Worm (Caenorhabditis elegans) whole organism, L1 larva: ENCODE measurements around the gene prk-1.
A peak's percentile ranks its signal among the peaks of the same experiment; 100 is the strongest.

Source experiments
- C34B4.2 ChIP-seq: sonication (generic microtip); optimal IDR thresholded peaks from 2 replicates; lab custom pipeline; 2017; ENCODE audit warnings: mild to moderate bottlenecking, missing genetic modification characterization, missing compliant biosample characterization
- Y116A8C.19 ChIP-seq: sonication (generic microtip); optimal IDR thresholded peaks from 2 replicates; lab custom pipeline; 2016; ENCODE audit warnings: missing compliant biosample characterization, missing genetic modification characterization, borderline replicate concordance
- aha-1 ChIP-seq: fragments of 150-350 bp; optimal IDR thresholded peaks from 2 replicates; lab custom pipeline; 2014; ENCODE audit warnings: missing biosample characterization, missing genetic modification characterization
- ama-1 ChIP-seq: fragments of 150-350 bp; optimal IDR thresholded peaks from 2 replicates; lab custom pipeline; 2014
- blmp-1 ChIP-seq: fragments of 150-350 bp; optimal IDR thresholded peaks from 2 replicates; lab custom pipeline; 2014; ENCODE audit warnings: missing biosample characterization, missing genetic modification characterization
- ceh-63 ChIP-seq: fragments of 200-800 bp; sonication (Bioruptor generic); optimal IDR thresholded peaks from 2 replicates; lab custom pipeline; 2018; ENCODE audit warnings: mild to moderate bottlenecking, missing genetic modification characterization, missing compliant biosample characterization
- dpl-1 ChIP-seq, 3 experiments: fragments of 150-350 bp in 2 of 3; sonication (generic microtip) in 1 of 3; optimal IDR thresholded peaks; 2 replicates each; lab custom pipeline; 2014 to 2017; ENCODE audit warnings: missing biosample characterization in 3 of 3, missing genetic modification characterization in 3 of 3, missing genetic modification reagents in 3 of 3
- dsc-1 ChIP-seq: sonication (generic microtip); optimal IDR thresholded peaks from 2 replicates; lab custom pipeline; 2016; ENCODE audit warnings: mild to moderate bottlenecking, missing genetic modification characterization, missing compliant biosample characterization
- efl-3 ChIP-seq: fragments of 200-800 bp; sonication (Bioruptor generic); optimal IDR thresholded peaks from 2 replicates; lab custom pipeline; 2018; ENCODE audit warnings: mild to moderate bottlenecking, missing genetic modification characterization, missing compliant biosample characterization
- elt-2 ChIP-seq: sonication (generic microtip); optimal IDR thresholded peaks from 2 replicates; lab custom pipeline; 2016; ENCODE audit warnings: missing genetic modification characterization, mild to moderate bottlenecking, inconsistent platforms, missing compliant biosample characterization, missing genetic modification reagents
- elt-3 ChIP-seq, 6 experiments: fragments of 150-350 bp in 1 of 6; sonication (generic microtip); optimal IDR thresholded peaks; 2 replicates each; lab custom pipeline; 2017 to 2018; ENCODE audit warnings: missing biosample characterization in 6 of 6, missing genetic modification characterization in 6 of 6, inconsistent platforms in 1 of 6
- ets-5 ChIP-seq: fragments of 200-800 bp; sonication (Bioruptor generic); IDR thresholded peaks from 2 replicates; pipeline ENCODE4 v1.3.6; 2022; ENCODE audit warnings: missing genetic modification characterization, missing compliant biosample characterization
- fkh-4 ChIP-seq: sonication (generic microtip); optimal IDR thresholded peaks from 2 replicates; lab custom pipeline; 2016; ENCODE audit warnings: missing compliant biosample characterization, missing genetic modification characterization, borderline replicate concordance
- fkh-8 ChIP-seq: sonication (generic microtip); optimal IDR thresholded peaks from 2 replicates; lab custom pipeline; 2016; ENCODE audit warnings: mild to moderate bottlenecking, missing genetic modification characterization, missing compliant biosample characterization
- grh-1 ChIP-seq: fragments of 200-800 bp; sonication (Bioruptor generic); IDR thresholded peaks from 2 replicates; pipeline ENCODE4 v1.3.6; 2022; ENCODE audit warnings: missing genetic modification reagents, missing genetic modification characterization, missing compliant biosample characterization
- hlh-17 ChIP-seq: fragments of 200-800 bp; sonication (Bioruptor generic); optimal IDR thresholded peaks from 2 replicates; lab custom pipeline; 2018; ENCODE audit warnings: missing genetic modification characterization, mild to moderate bottlenecking, missing compliant biosample characterization, moderate library complexity, borderline replicate concordance
- hlh-4 ChIP-seq: sonication (generic microtip); optimal IDR thresholded peaks from 2 replicates; lab custom pipeline; 2016; ENCODE audit warnings: mild to moderate bottlenecking, missing genetic modification characterization, missing compliant biosample characterization
- hpl-2 ChIP-seq: fragments of 150-350 bp; optimal IDR thresholded peaks from 2 replicates; lab custom pipeline; 2014; ENCODE audit warnings: missing biosample characterization, missing genetic modification reagents, missing genetic modification characterization
- irx-1 ChIP-seq: sonication (generic microtip); optimal IDR thresholded peaks from 2 replicates; lab custom pipeline; 2016; ENCODE audit warnings: missing genetic modification characterization, missing compliant biosample characterization
- isw-1 ChIP-seq: fragments of 200-800 bp; sonication (Bioruptor generic); IDR thresholded peaks from 2 replicates; pipeline ENCODE4 v1.3.6; 2022; ENCODE audit warnings: missing genetic modification characterization, missing compliant biosample characterization
- jun-1 ChIP-seq: fragments of 150-350 bp; optimal IDR thresholded peaks from 2 replicates; lab custom pipeline; 2014; ENCODE audit warnings: missing biosample characterization, missing genetic modification reagents, missing genetic modification characterization
- lin-15B ChIP-seq: fragments of 150-350 bp; sonication (generic microtip); optimal IDR thresholded peaks from 3 replicates; lab custom pipeline; 2014; ENCODE audit warnings: missing biosample characterization, missing genetic modification characterization
- lin-35 ChIP-seq, 2 experiments: fragments of 150-350 bp; optimal IDR thresholded peaks; 2 replicates each; lab custom pipeline; 2014; ENCODE audit warnings: missing biosample characterization in 2 of 2, missing genetic modification characterization in 2 of 2, missing genetic modification reagents in 2 of 2
- lir-3 ChIP-seq: sonication (generic microtip); optimal IDR thresholded peaks from 2 replicates; lab custom pipeline; 2016; ENCODE audit warnings: mild to moderate bottlenecking, missing genetic modification characterization, moderate library complexity, missing compliant biosample characterization; ENCODE audit not compliant: poor library complexity
- mab-9 ChIP-seq: fragments of 200-800 bp; sonication (Bioruptor generic); IDR thresholded peaks from 2 replicates; pipeline ENCODE4 v1.3.6; 2022; ENCODE audit warnings: missing genetic modification reagents, missing genetic modification characterization, missing compliant biosample characterization
- mep-1 ChIP-seq: fragments of 150-350 bp; optimal IDR thresholded peaks from 2 replicates; lab custom pipeline; 2014; ENCODE audit warnings: missing biosample characterization, missing genetic modification characterization
- nhr-12 ChIP-seq: sonication (generic microtip); optimal IDR thresholded peaks from 2 replicates; lab custom pipeline; 2017; ENCODE audit warnings: missing biosample characterization, missing genetic modification characterization
- nhr-19 ChIP-seq: fragments of 200-800 bp; sonication (Bioruptor generic); conservative IDR thresholded peaks from 2 replicates; pipeline ENCODE4 v1.3.6; 2022; ENCODE audit warnings: missing genetic modification characterization, missing compliant biosample characterization
- nhr-237 ChIP-seq: fragments of 150-350 bp; optimal IDR thresholded peaks from 2 replicates; lab custom pipeline; 2014; ENCODE audit warnings: missing biosample characterization, missing genetic modification characterization
- nhr-71 ChIP-seq: sonication (generic microtip); optimal IDR thresholded peaks from 2 replicates; lab custom pipeline; 2016; ENCODE audit warnings: mild to moderate bottlenecking, missing genetic modification characterization, moderate library complexity, missing compliant biosample characterization
- nhr-77 ChIP-seq: fragments of 150-350 bp; optimal IDR thresholded peaks from 2 replicates; lab custom pipeline; 2014; ENCODE audit warnings: missing biosample characterization, missing genetic modification characterization
- nhr-84 ChIP-seq: sonication (generic microtip); optimal IDR thresholded peaks from 2 replicates; lab custom pipeline; 2017; ENCODE audit warnings: missing biosample characterization, missing genetic modification characterization
- nhr-90 ChIP-seq: sonication (generic microtip); optimal IDR thresholded peaks from 2 replicates; lab custom pipeline; 2016; ENCODE audit warnings: mild to moderate bottlenecking, missing genetic modification characterization, missing compliant biosample characterization; ENCODE audit not compliant: poor library complexity
- pag-3 ChIP-seq: sonication (generic microtip); optimal IDR thresholded peaks from 2 replicates; lab custom pipeline; 2017; ENCODE audit warnings: missing genetic modification characterization, mild to moderate bottlenecking, missing compliant biosample characterization, antibody characterized with exemption, borderline replicate concordance; ENCODE audit not compliant: insufficient read depth
- pax-3 ChIP-seq: fragments of 200-800 bp; sonication (Bioruptor generic); optimal IDR thresholded peaks from 2 replicates; lab custom pipeline; 2018; ENCODE audit warnings: mild to moderate bottlenecking, missing genetic modification characterization, moderate library complexity, missing compliant biosample characterization
- skn-1 ChIP-seq: fragments of 150-350 bp; optimal IDR thresholded peaks from 2 replicates; lab custom pipeline; 2014; ENCODE audit warnings: missing biosample characterization, missing genetic modification characterization
- snu-23 ChIP-seq: sonication (generic microtip); optimal IDR thresholded peaks from 2 replicates; lab custom pipeline; 2016; ENCODE audit warnings: missing genetic modification characterization, missing compliant biosample characterization
- sox-4 ChIP-seq: sonication (generic microtip); optimal IDR thresholded peaks from 2 replicates; lab custom pipeline; 2016; ENCODE audit warnings: missing genetic modification characterization, missing compliant biosample characterization
- sptf-1 ChIP-seq: fragments of 150-350 bp; optimal IDR thresholded peaks from 2 replicates; lab custom pipeline; 2014; ENCODE audit warnings: missing biosample characterization, missing genetic modification characterization
- tbx-2 ChIP-seq: sonication (generic microtip); optimal IDR thresholded peaks from 2 replicates; lab custom pipeline; 2016; ENCODE audit warnings: missing genetic modification characterization, missing compliant biosample characterization
- tlp-1 ChIP-seq: fragments of 150-350 bp; optimal IDR thresholded peaks from 2 replicates; lab custom pipeline; 2014; ENCODE audit warnings: missing biosample characterization, missing genetic modification characterization
- unc-30 ChIP-seq: sonication (generic microtip); optimal IDR thresholded peaks from 2 replicates; lab custom pipeline; 2017; ENCODE audit warnings: missing biosample characterization, missing genetic modification characterization
- unc-86 ChIP-seq: sonication (generic microtip); optimal IDR thresholded peaks from 2 replicates; lab custom pipeline; 2016; ENCODE audit warnings: missing genetic modification characterization, missing compliant biosample characterization
- vab-15 ChIP-seq: sonication (generic microtip); optimal IDR thresholded peaks from 2 replicates; lab custom pipeline; 2017; ENCODE audit warnings: missing genotype, mild to moderate bottlenecking, missing genetic modification characterization, missing compliant biosample characterization
- zag-1 ChIP-seq: fragments of 150-350 bp; optimal IDR thresholded peaks from 2 replicates; lab custom pipeline; 2014; ENCODE audit warnings: missing biosample characterization, missing genetic modification characterization
- ztf-11 ChIP-seq, 2 experiments: sonication (generic microtip); optimal IDR thresholded peaks; 2 replicates each; lab custom pipeline; 2016 to 2017; ENCODE audit warnings: missing genetic modification characterization in 2 of 2, missing biosample characterization in 1 of 2, missing compliant biosample characterization in 1 of 2
- ztf-4 ChIP-seq: fragments of 150-350 bp; optimal IDR thresholded peaks from 2 replicates; lab custom pipeline; 2014; ENCODE audit warnings: missing biosample characterization, missing genetic modification characterization

The prk-1 gene

ce11 chrIII:7019724-7020123, 29.8 kb downstream of the prk-1 start:
- no peak for TF ChIP-seq zag-1 (tag; lab: Kevin White, UChicago)
- TF ChIP-seq aha-1: no peak
- no peak for TF ChIP-seq efl-3
- no peak for TF ChIP-seq Y116A8C.19 (tag; lab: Kevin White, UChicago)
- TF ChIP-seq snu-23 (GFP tag; lab: Kevin White, UChicago): no peak
- no peak for TF ChIP-seq skn-1 (tag; lab: Kevin White, UChicago)
- TF ChIP-seq vab-15: no peak

ce11 chrIII:7020500-7020899, 30.5 kb downstream of the prk-1 start, which contains the start of gene col-8:
TSS of gene col-8 (minus strand) at chrIII:7020600.
- TF ChIP-seq zag-1 (tag; lab: Kevin White, UChicago) (no peak), dpl-1 (GFP tag; optimal IDR thresholded peaks at IDR 0.05; lab: Kevin White, UChicago) (no peak), mab-9 (GFP tag; lab: Robert Waterston, UW) (no peak), nhr-12 (tag; lab: Kevin White, UChicago) (no peak), dsc-1 (tag; lab: Kevin White, UChicago) (no peak), vab-15 (no peak), nhr-90 (tag; lab: Kevin White, UChicago) (no peak), lin-15B (tag; lab: Kevin White, UChicago) (no peak), ets-5 (GFP tag; lab: Robert Waterston, UW) (no peak), sox-4 (no peak), efl-3 (no peak), isw-1 (no peak), nhr-237 (no peak), jun-1 (tag; lab: Kevin White, UChicago) (no peak), ceh-63 (no peak), skn-1 (tag; lab: Kevin White, UChicago) (no peak), nhr-77 (tag; lab: Kevin White, UChicago) (no peak), fkh-4 (tag; lab: Kevin White, UChicago) (no peak)

- no peak for TF ChIP-seq sox-4
- TF ChIP-seq skn-1 (tag; lab: Kevin White, UChicago): peak; percentile 33
- TF ChIP-seq elt-3 (tag; optimal IDR thresholded peaks at IDR 0.05; lab: Kevin White, UChicago): no peak
- no peak for TF ChIP-seq ceh-63
- no peak for TF ChIP-seq ama-1
- peak; percentile 61 for TF ChIP-seq mep-1 (tag; lab: Kevin White, UChicago)
- no peak for TF ChIP-seq C34B4.2 (tag; lab: Kevin White, UChicago)
- TF ChIP-seq unc-86: peak; percentile 35
- no peak for TF ChIP-seq vab-15
- no peak for TF ChIP-seq nhr-84 (tag; lab: Kevin White, UChicago)
- TF ChIP-seq nhr-77 (tag; lab: Kevin White, UChicago): no peak
- TF ChIP-seq irx-1 (tag; lab: Kevin White, UChicago): no peak
- peak; percentile 75 for TF ChIP-seq lin-15B (tag; lab: Kevin White, UChicago)
- no peak for TF ChIP-seq nhr-12 (tag; lab: Kevin White, UChicago)
- no peak for TF ChIP-seq tlp-1 (tag; lab: Kevin White, UChicago)
- no peak for TF ChIP-seq elt-2 (tag; lab: Kevin White, UChicago)
- peak; percentile 46 for TF ChIP-seq nhr-90 (tag; lab: Kevin White, UChicago)
- no peak for TF ChIP-seq pag-3 (tag; lab: Kevin White, UChicago)
- no peak for TF ChIP-seq sptf-1 (tag; lab: Kevin White, UChicago)
- no peak for TF ChIP-seq hpl-2 (GFP tag; lab: Kevin White, UChicago)
- no peak for TF ChIP-seq hlh-4 (tag; lab: Kevin White, UChicago)
- no peak for TF ChIP-seq ztf-11 (tag; optimal IDR thresholded peaks at IDR 0.05; lab: Kevin White, UChicago)
- TF ChIP-seq unc-30 (tag; lab: Kevin White, UChicago): no peak
- no peak for TF ChIP-seq nhr-237
- TF ChIP-seq nhr-19: peak; percentile 47
- no peak for TF ChIP-seq aha-1
- peak; percentile 19 for TF ChIP-seq jun-1 (tag; lab: Kevin White, UChicago)
- TF ChIP-seq tbx-2 (tag; lab: Kevin White, UChicago): peak; percentile 57
- TF ChIP-seq lin-35 (GFP tag; optimal IDR thresholded peaks at IDR 0.05; lab: Kevin White, UChicago): peak; percentile 70 to 77
- TF ChIP-seq pax-3 (tag; lab: Kevin White, UChicago): no peak
- peak; percentile 42 for TF ChIP-seq fkh-8 (tag; lab: Kevin White, UChicago)
- no peak for TF ChIP-seq grh-1
- TF ChIP-seq nhr-71 (tag; lab: Kevin White, UChicago): peak; percentile 69
- TF ChIP-seq Y116A8C.19 (tag; lab: Kevin White, UChicago): no peak
- no peak for TF ChIP-seq ztf-4
- no peak for TF ChIP-seq hlh-17
- TF ChIP-seq lir-3 (tag; lab: Kevin White, UChicago): peak; percentile 20
- peak; percentile 48 for TF ChIP-seq blmp-1 (tag; lab: Kevin White, UChicago)
Measured at ce11 chrIII:7021156-7021637, 31.2 kb downstream of the prk-1 start, which contains the start of gene rfl-1. TSS of gene rfl-1 (plus strand) at chrIII:7021206.
